Fruit fly (Drosophila melanogaster) whole organism, embryonic: ENCODE data around the gene CG12948.

Source experiments
- Abd-B ChIP-seq: fragments of 200-800 bp; sonication (Bioruptor generic); optimal IDR thresholded peaks from 2 replicates; lab custom pipeline; 2018; ENCODE audit warnings: missing biosample characterization, mild to moderate bottlenecking, missing genetic modification characterization, moderate library complexity
- CG13624 ChIP-seq: fragments of 200-800 bp; sonication (Bioruptor generic); optimal IDR thresholded peaks from 2 replicates; lab custom pipeline; 2016; ENCODE audit warnings: missing biosample characterization, missing genetic modification characterization
- Spps ChIP-seq: fragments of 200-800 bp; sonication (Bioruptor generic); optimal IDR thresholded peaks from 2 replicates; lab custom pipeline; 2018; ENCODE audit warnings: missing biosample characterization, mild to moderate bottlenecking, missing genetic modification characterization
- crol ChIP-seq: fragments of 200-800 bp; sonication (Bioruptor generic); IDR thresholded peaks from 2 replicates; pipeline ENCODE4 v1.3.6; 2022; ENCODE audit warnings: missing biosample characterization, missing genetic modification characterization
- dpn ChIP-seq, 2 experiments: fragments of 200-800 bp; sonication (Bioruptor generic); optimal IDR thresholded peaks; 3 replicates each; lab custom pipeline; 2016; ENCODE audit warnings: missing biosample characterization in 2 of 2, missing genetic modification characterization in 2 of 2
- en ChIP-seq: fragments of 200-800 bp; sonication (Bioruptor generic); optimal IDR thresholded peaks from 2 replicates; lab custom pipeline; 2016; ENCODE audit warnings: missing biosample characterization, missing genetic modification characterization
- unc-4 ChIP-seq: fragments of 200-800 bp; sonication (Bioruptor generic); IDR thresholded peaks from 2 replicates; pipeline ENCODE4 v1.3.6; 2022; ENCODE audit warnings: missing biosample characterization, missing genetic modification characterization; ENCODE audit not compliant: partially characterized antibody

- TF ChIP-seq dpn (GFP tag; optimal IDR thresholded peaks at IDR 0.05; lab: Kevin White, UChicago) (no peak), en (no peak), CG13624 (GFP tag; lab: Kevin White, UChicago) (no peak), Spps (no peak), Abd-B (GFP tag; lab: Kevin White, UChicago) (no peak), crol (GFP tag; lab: Robert Waterston, UW) (no peak), unc-4 (GFP tag; lab: Robert Waterston, UW) (peak; percentile 62)
Measured at dm6 chr3R:9756187-9756586, 8.6 kb upstream of the CG12948 start, which contains the start of the genes Alg12 and Rpt3R.
